Fruit fly (Drosophila melanogaster) whole organism, prepupa: ENCODE results near the gene Pgm1.

Source experiments
- Blimp-1 ChIP-seq: fragments of 200-800 bp; sonication (Bioruptor generic); optimal IDR thresholded peaks from 3 replicates; lab custom pipeline; 2017; ENCODE audit warnings: missing biosample characterization, missing genetic modification characterization, mild to moderate bottlenecking, moderate library complexity, missing genetic modification reagents
- CG10631 ChIP-seq: fragments of 200-800 bp; sonication (Bioruptor generic); optimal IDR thresholded peaks from 2 replicates; lab custom pipeline; 2016; ENCODE audit warnings: missing biosample characterization, missing genetic modification characterization
- CG10669 ChIP-seq: fragments of 200-800 bp; sonication (Bioruptor generic); optimal IDR thresholded peaks from 3 replicates; lab custom pipeline; 2018; ENCODE audit warnings: missing biosample characterization, mild to moderate bottlenecking, missing genetic modification characterization, moderate library complexity
- CG11294 ChIP-seq: fragments of 200-800 bp; sonication (Bioruptor generic); IDR thresholded peaks from 2 replicates; pipeline ENCODE4 v1.3.6; 2022; ENCODE audit warnings: missing biosample characterization, missing genetic modification characterization
- CG1621 ChIP-seq: fragments of 200-800 bp; sonication (Bioruptor generic); optimal IDR thresholded peaks from 3 replicates; lab custom pipeline; 2018; ENCODE audit warnings: missing biosample characterization, mild to moderate bottlenecking, missing genetic modification characterization
- CG16779 ChIP-seq: fragments of 200-800 bp; sonication (Bioruptor generic); optimal IDR thresholded peaks from 3 replicates; lab custom pipeline; 2017; ENCODE audit warnings: missing biosample characterization, mild to moderate bottlenecking, missing genetic modification characterization
- CG3032 ChIP-seq: fragments of 200-800 bp; optimal IDR thresholded peaks from 2 replicates; lab custom pipeline; 2019; ENCODE audit warnings: missing biosample characterization, mild to moderate bottlenecking, missing genetic modification characterization, moderate library complexity
- CG32006 ChIP-seq: fragments of 200-800 bp; sonication (Bioruptor generic); optimal IDR thresholded peaks from 3 replicates; lab custom pipeline; 2017; ENCODE audit warnings: missing biosample characterization, mild to moderate bottlenecking, missing genetic modification characterization
- CG3919 ChIP-seq: fragments of 200-800 bp; sonication (Bioruptor generic); optimal IDR thresholded peaks from 3 replicates; lab custom pipeline; 2016; ENCODE audit warnings: missing biosample characterization, missing genetic modification characterization
- CG6163 ChIP-seq: fragments of 200-800 bp; sonication (Bioruptor generic); IDR thresholded peaks from 3 replicates; pipeline ENCODE4 v1.3.6; 2022; ENCODE audit warnings: missing biosample characterization, missing genetic modification characterization
- CG6792 ChIP-seq: fragments of 200-800 bp; sonication (Bioruptor generic); optimal IDR thresholded peaks from 3 replicates; lab custom pipeline; 2016; ENCODE audit warnings: missing biosample characterization, missing genetic modification characterization
- CG6808 ChIP-seq: fragments of 200-800 bp; sonication (Bioruptor generic); optimal IDR thresholded peaks from 3 replicates; lab custom pipeline; 2017; ENCODE audit warnings: missing biosample characterization, missing genetic modification characterization, mild to moderate bottlenecking, moderate library complexity, missing genetic modification reagents
- CG6854 ChIP-seq: fragments of 200-800 bp; sonication (Bioruptor generic); optimal IDR thresholded peaks from 2 replicates; lab custom pipeline; 2017; ENCODE audit warnings: missing biosample characterization, mild to moderate bottlenecking, missing genetic modification characterization
- CG7368 ChIP-seq: fragments of 200-800 bp; sonication (Bioruptor generic); optimal IDR thresholded peaks from 3 replicates; lab custom pipeline; 2016; ENCODE audit warnings: missing biosample characterization, missing genetic modification characterization
- Eip75B ChIP-seq: fragments of 200-800 bp; sonication (Bioruptor generic); optimal IDR thresholded peaks from 3 replicates; lab custom pipeline; 2016; ENCODE audit warnings: missing biosample characterization, missing genetic modification characterization
- Eip93F ChIP-seq: fragments of 200-800 bp; sonication (Bioruptor generic); optimal IDR thresholded peaks from 2 replicates; lab custom pipeline; 2016; ENCODE audit warnings: missing biosample characterization, mild to moderate bottlenecking, missing genetic modification characterization
- Ets21C ChIP-seq: fragments of 200-800 bp; sonication (Bioruptor generic); optimal IDR thresholded peaks from 3 replicates; lab custom pipeline; 2016; ENCODE audit warnings: missing biosample characterization, missing genetic modification characterization
- Gug ChIP-seq: fragments of 200-800 bp; sonication (Bioruptor generic); IDR thresholded peaks from 2 replicates; pipeline ENCODE4 v1.3.6; 2022; ENCODE audit warnings: missing biosample characterization, missing genetic modification characterization
- Hr39 ChIP-seq: fragments of 200-800 bp; sonication (Bioruptor generic); optimal IDR thresholded peaks from 2 replicates; lab custom pipeline; 2016; ENCODE audit warnings: missing biosample characterization, missing genetic modification characterization
- Hr4 ChIP-seq: fragments of 200-800 bp; sonication (Bioruptor generic); optimal IDR thresholded peaks from 3 replicates; lab custom pipeline; 2016; ENCODE audit warnings: missing biosample characterization, missing genetic modification characterization
- Lpt ChIP-seq: fragments of 200-800 bp; sonication (Bioruptor generic); optimal IDR thresholded peaks from 3 replicates; lab custom pipeline; 2016; ENCODE audit warnings: missing biosample characterization, missing genetic modification characterization
- OdsH ChIP-seq: fragments of 200-800 bp; sonication (Bioruptor generic); optimal IDR thresholded peaks from 3 replicates; lab custom pipeline; 2016; ENCODE audit warnings: missing biosample characterization, missing genetic modification characterization
- Sox102F ChIP-seq: fragments of 200-800 bp; sonication (Bioruptor generic); optimal IDR thresholded peaks from 2 replicates; lab custom pipeline; 2016; ENCODE audit warnings: missing biosample characterization, mild to moderate bottlenecking, missing genetic modification characterization
- Sox14 ChIP-seq: fragments of 200-800 bp; sonication (Bioruptor generic); optimal IDR thresholded peaks from 3 replicates; lab custom pipeline; 2016; ENCODE audit warnings: missing biosample characterization, missing genetic modification characterization
- Sox15 ChIP-seq: fragments of 200-800 bp; sonication (Bioruptor generic); optimal IDR thresholded peaks from 3 replicates; lab custom pipeline; 2016; ENCODE audit warnings: missing biosample characterization, missing genetic modification characterization
- acj6 ChIP-seq: fragments of 200-800 bp; sonication (Bioruptor generic); optimal IDR thresholded peaks from 3 replicates; lab custom pipeline; 2016; ENCODE audit warnings: missing biosample characterization, missing genetic modification characterization
- dac ChIP-seq: fragments of 200-800 bp; sonication (Bioruptor generic); optimal IDR thresholded peaks from 2 replicates; lab custom pipeline; 2017; ENCODE audit warnings: missing biosample characterization, mild to moderate bottlenecking, missing genetic modification characterization
- dsx ChIP-seq: fragments of 200-800 bp; optimal IDR thresholded peaks from 3 replicates; lab custom pipeline; 2019; ENCODE audit warnings: missing biosample characterization, mild to moderate bottlenecking, missing genetic modification characterization, moderate library complexity; ENCODE audit not compliant: poor library complexity, severe bottlenecking
- eg ChIP-seq: fragments of 200-800 bp; sonication (Bioruptor generic); IDR thresholded peaks from 3 replicates; pipeline ENCODE4 v1.3.6; 2022; ENCODE audit warnings: missing biosample characterization, missing genetic modification characterization
- esn ChIP-seq: fragments of 200-800 bp; sonication (Bioruptor generic); optimal IDR thresholded peaks from 2 replicates; lab custom pipeline; 2016; ENCODE audit warnings: missing biosample characterization, mild to moderate bottlenecking, missing genetic modification characterization, moderate library complexity
- fd85E ChIP-seq: fragments of 200-800 bp; sonication (Bioruptor generic); optimal IDR thresholded peaks from 3 replicates; lab custom pipeline; 2016; ENCODE audit warnings: missing biosample characterization, missing genetic modification characterization
- fkh ChIP-seq: fragments of 200-800 bp; sonication (Bioruptor generic); optimal IDR thresholded peaks from 3 replicates; lab custom pipeline; 2017; ENCODE audit warnings: missing biosample characterization, mild to moderate bottlenecking, missing genetic modification characterization, moderate library complexity
- pdm3 ChIP-seq: fragments of 200-800 bp; sonication (Bioruptor generic); optimal IDR thresholded peaks from 3 replicates; lab custom pipeline; 2016; ENCODE audit warnings: missing biosample characterization, missing genetic modification characterization
- salr ChIP-seq, 2 experiments: fragments of 200-800 bp; sonication (Bioruptor generic); optimal IDR thresholded peaks; 3 replicates each; lab custom pipeline; 2016 to 2018; ENCODE audit warnings: missing biosample characterization in 2 of 2, missing genetic modification characterization in 2 of 2, mild to moderate bottlenecking in 1 of 2
- spab ChIP-seq: fragments of 200-800 bp; sonication (Bioruptor generic); optimal IDR thresholded peaks from 2 replicates; lab custom pipeline; 2017; ENCODE audit warnings: missing biosample characterization, mild to moderate bottlenecking, missing genetic modification characterization, missing genetic modification reagents
- ss ChIP-seq, 2 experiments: fragments of 200-800 bp; sonication (Bioruptor generic); optimal IDR thresholded peaks; 2 replicates in 1 of 2; 3 replicates in 1 of 2; lab custom pipeline; 2017 to 2018; ENCODE audit warnings: mild to moderate bottlenecking in 2 of 2, missing biosample characterization in 2 of 2, missing genetic modification characterization in 2 of 2, moderate library complexity in 1 of 2
- svp ChIP-seq: fragments of 200-800 bp; sonication (Bioruptor generic); peaks from one replicate; lab custom pipeline; 2016; ENCODE audit warnings: missing biosample characterization, missing genetic modification characterization
- topi ChIP-seq: fragments of 200-800 bp; sonication (Bioruptor generic); optimal IDR thresholded peaks from 3 replicates; lab custom pipeline; 2016; ENCODE audit warnings: missing biosample characterization, missing genetic modification characterization
- vri ChIP-seq: fragments of 200-800 bp; sonication (Bioruptor generic); optimal IDR thresholded peaks from 3 replicates; lab custom pipeline; 2016; ENCODE audit warnings: missing biosample characterization, mild to moderate bottlenecking, missing genetic modification characterization

Gene Pgm1

dm6 chr3L:16159161-16160072, 31.1 kb upstream of the Pgm1 start:
- TF ChIP-seq acj6 (GFP tag; lab: Kevin White, UChicago) (no peak), pdm3 (GFP tag; lab: Kevin White, UChicago) (no peak), salr (GFP tag; optimal IDR thresholded peaks at IDR 0.05; lab: Kevin White, UChicago) (no peak), dac (no peak), Blimp-1 (no peak), spab (GFP tag; lab: Kevin White, UChicago) (no peak), OdsH (no peak), svp (GFP tag; lab: Kevin White, UChicago) (peak; percentile 75), CG6808 (peak; percentile 11), dsx (no peak), Sox102F (no peak), CG3919 (GFP tag; lab: Kevin White, UChicago) (peak; percentile 9), topi (no peak), Hr4 (no peak), Lpt (GFP tag; lab: Kevin White, UChicago) (no peak), Ets21C (no peak), ss (GFP tag; optimal IDR thresholded peaks at IDR 0.05; lab: Kevin White, UChicago) (peak; percentile 37 to 63), eg (GFP tag; lab: Robert Waterston, UW) (no peak), CG6792 (no peak), CG7368 (GFP tag; lab: Kevin White, UChicago) (no peak), Gug (GFP tag; lab: Robert Waterston, UW) (no peak), Hr39 (no peak), CG32006 (GFP tag; lab: Kevin White, UChicago) (no peak), CG10631 (no peak), vri (no peak), CG6163 (GFP tag; lab: Robert Waterston, UW) (no peak), CG10669 (GFP tag; lab: Kevin White, UChicago) (no peak), CG1621 (no peak), Sox14 (GFP tag; lab: Kevin White, UChicago) (no peak)

dm6 chr3L:16158322-16158721, 30.0 kb upstream of the Pgm1 start:
- TF ChIP-seq CG11294 (GFP tag; lab: Robert Waterston, UW) (no peak), Sox14 (GFP tag; lab: Kevin White, UChicago) (no peak), OdsH (no peak), CG7368 (GFP tag; lab: Kevin White, UChicago) (no peak), fkh (GFP tag; lab: Kevin White, UChicago) (no peak), CG16779 (no peak), Ets21C (no peak), CG3032 (tag; lab: Kevin White, UChicago) (no peak), CG3919 (GFP tag; lab: Kevin White, UChicago) (no peak), Hr39 (no peak), CG10669 (GFP tag; lab: Kevin White, UChicago) (no peak), CG6854 (no peak), salr (GFP tag; optimal IDR thresholded peaks at IDR 0.05; lab: Kevin White, UChicago) (peak in 1 of 2 experiments; percentile 5), Eip75B (no peak), Sox15 (no peak), dsx (no peak), esn (GFP tag; lab: Kevin White, UChicago) (no peak), pdm3 (GFP tag; lab: Kevin White, UChicago) (no peak), eg (GFP tag; lab: Robert Waterston, UW) (peak; percentile 29; the same call in 1 of the 3 replicates), ss (GFP tag; optimal IDR thresholded peaks at IDR 0.05; lab: Kevin White, UChicago) (peak; percentile 7 to 32), fd85E (GFP tag; lab: Kevin White, UChicago) (no peak), Eip93F (GFP tag; lab: Kevin White, UChicago) (no peak), CG6808 (no peak), CG6792 (no peak)
- TF ChIP-seq, all 60 proteins: peak for 3
